Worm (Caenorhabditis elegans) whole organism, young adult: Measurements from ENCODE around the gene C33G3.5.

ENCODE experiments used
- C17E4.6 ChIP-seq: fragments of 200-800 bp; sonication (Bioruptor generic); IDR thresholded peaks from 2 replicates; pipeline ENCODE4 v1.3.6; 2022; ENCODE audit warnings: missing genetic modification reagents, missing genetic modification characterization, missing compliant biosample characterization
- F10E7.11 ChIP-seq: sonication (generic microtip); optimal IDR thresholded peaks from 2 replicates; lab custom pipeline; 2017; ENCODE audit warnings: mild to moderate bottlenecking, missing genetic modification characterization, moderate library complexity, missing compliant biosample characterization
- F22D6.2 ChIP-seq: sonication (generic microtip); optimal IDR thresholded peaks from 2 replicates; lab custom pipeline; 2016; ENCODE audit warnings: mild to moderate bottlenecking, missing genetic modification characterization, missing compliant biosample characterization
- F52B5.7 ChIP-seq: sonication (generic microtip); optimal IDR thresholded peaks from 2 replicates; lab custom pipeline; 2016; ENCODE audit warnings: mild to moderate bottlenecking, missing genetic modification characterization, missing compliant biosample characterization
- T26A5.8 ChIP-seq: sonication (generic microtip); optimal IDR thresholded peaks from 2 replicates; lab custom pipeline; 2016; ENCODE audit warnings: missing genetic modification characterization, missing compliant biosample characterization
- Y67H2A.10 ChIP-seq: fragments of 200-800 bp; sonication (Bioruptor generic); conservative IDR thresholded peaks from 2 replicates; pipeline ENCODE4 v1.3.6; 2022; ENCODE audit warnings: missing genetic modification reagents, missing genetic modification characterization, missing compliant biosample characterization
- aptf-3 ChIP-seq: fragments of 200-800 bp; sonication (Bioruptor generic); IDR thresholded peaks from 2 replicates; pipeline ENCODE4 v1.3.6; 2022; ENCODE audit warnings: missing genetic modification characterization, missing compliant biosample characterization
- athp-1 ChIP-seq: sonication (generic microtip); optimal IDR thresholded peaks from 2 replicates; lab custom pipeline; 2017; ENCODE audit warnings: mild to moderate bottlenecking, missing genetic modification characterization, missing compliant biosample characterization
- attf-5 ChIP-seq: fragments of 200-800 bp; sonication (Bioruptor generic); optimal IDR thresholded peaks from 2 replicates; lab custom pipeline; 2018; ENCODE audit warnings: mild to moderate bottlenecking, missing genetic modification characterization, missing compliant biosample characterization
- cebp-1 ChIP-seq, 2 experiments: fragments of 200-800 bp in 1 of 2; sonication (Bioruptor generic) in 1 of 2; sonication (generic microtip) in 1 of 2; IDR thresholded peaks in 1 of 2; optimal IDR thresholded peaks in 1 of 2; 2 replicates each; pipeline versions ENCODE4 v1.3.6 to Lab custom; 2017 to 2022; ENCODE audit warnings: missing compliant biosample characterization in 2 of 2, missing genetic modification characterization in 2 of 2, mild to moderate bottlenecking in 1 of 2, missing genetic modification reagents in 1 of 2, moderate library complexity in 1 of 2
- ceh-58 ChIP-seq: fragments of 200-800 bp; sonication (Bioruptor generic); IDR thresholded peaks from 2 replicates; pipeline ENCODE4 v1.3.6; 2022; ENCODE audit warnings: missing genetic modification characterization, missing compliant biosample characterization
- ceh-91 ChIP-seq: fragments of 200-800 bp; sonication (Bioruptor generic); IDR thresholded peaks from 2 replicates; pipeline ENCODE4 v1.3.6; 2022; ENCODE audit warnings: missing genetic modification reagents, missing genetic modification characterization, missing compliant biosample characterization
- dox-1 ChIP-seq: fragments of 200-800 bp; sonication (Bioruptor generic); IDR thresholded peaks from 2 replicates; pipeline ENCODE4 v1.3.6; 2022; ENCODE audit warnings: missing genetic modification reagents, missing genetic modification characterization, missing compliant biosample characterization
- dpff-1 ChIP-seq: sonication (generic microtip); optimal IDR thresholded peaks from 2 replicates; lab custom pipeline; 2017; ENCODE audit warnings: mild to moderate bottlenecking, missing genetic modification characterization, missing compliant biosample characterization
- egl-44 ChIP-seq: fragments of 200-800 bp; sonication (Bioruptor generic); IDR thresholded peaks from 2 replicates; pipeline ENCODE4 v1.3.6; 2022; ENCODE audit warnings: missing genetic modification reagents, missing genetic modification characterization, missing compliant biosample characterization
- ets-4 ChIP-seq: fragments of 200-800 bp; sonication (Bioruptor generic); optimal IDR thresholded peaks from 2 replicates; lab custom pipeline; 2018; ENCODE audit warnings: mild to moderate bottlenecking, missing genetic modification characterization, missing compliant biosample characterization
- him-1 ChIP-seq: sonication (generic microtip); optimal IDR thresholded peaks from 2 replicates; lab custom pipeline; 2016; ENCODE audit warnings: missing genotype, missing genetic modification reagents, missing genetic modification characterization, missing compliant biosample characterization
- hlh-26 ChIP-seq: fragments of 200-800 bp; sonication (Bioruptor generic); conservative IDR thresholded peaks from 2 replicates; pipeline ENCODE4 v1.3.6; 2022; ENCODE audit warnings: missing genetic modification reagents, missing genetic modification characterization, missing compliant biosample characterization
- hmg-20 ChIP-seq: fragments of 200-800 bp; sonication (Bioruptor generic); IDR thresholded peaks from 2 replicates; pipeline ENCODE4 v1.3.6; 2022; ENCODE audit warnings: missing genetic modification reagents, missing genetic modification characterization, missing compliant biosample characterization
- let-607 ChIP-seq, 2 experiments: fragments of 200-800 bp in 1 of 2; sonication (Bioruptor generic) in 1 of 2; sonication (generic microtip) in 1 of 2; optimal IDR thresholded peaks; 2 replicates each; lab custom pipeline; 2016 to 2018; ENCODE audit warnings: mild to moderate bottlenecking in 2 of 2, missing compliant biosample characterization in 2 of 2, missing genetic modification characterization in 2 of 2, moderate library complexity in 2 of 2, missing genotype in 1 of 2
- lin-35 ChIP-seq, 3 experiments: fragments of 150-350 bp in 2 of 3; sonication (generic microtip) in 1 of 3; optimal IDR thresholded peaks; 2 replicates each; lab custom pipeline; 2014 to 2018; ENCODE audit warnings: missing biosample characterization in 3 of 3, missing genetic modification characterization in 3 of 3, missing genetic modification reagents in 3 of 3
- madf-3 ChIP-seq: fragments of 200-800 bp; sonication (Bioruptor generic); IDR thresholded peaks from 2 replicates; pipeline ENCODE4 v1.3.6; 2022; ENCODE audit warnings: missing genetic modification reagents, missing genetic modification characterization, missing compliant biosample characterization
- madf-6 ChIP-seq: fragments of 200-800 bp; sonication (Bioruptor generic); IDR thresholded peaks from 2 replicates; pipeline ENCODE4 v1.3.6; 2022; ENCODE audit warnings: missing genetic modification reagents, missing genetic modification characterization, missing compliant biosample characterization
- nhr-120 ChIP-seq: fragments of 200-800 bp; sonication (Bioruptor generic); IDR thresholded peaks from 2 replicates; pipeline ENCODE4 v1.3.6; 2022; ENCODE audit warnings: missing genetic modification characterization, missing compliant biosample characterization
- nhr-90 ChIP-seq: sonication (generic microtip); optimal IDR thresholded peaks from 2 replicates; lab custom pipeline; 2016; ENCODE audit warnings: missing genotype, mild to moderate bottlenecking, missing genetic modification characterization, missing compliant biosample characterization
- pbrm-1 ChIP-seq: fragments of 200-800 bp; sonication (Bioruptor generic); IDR thresholded peaks from 2 replicates; pipeline ENCODE4 v1.3.6; 2022; ENCODE audit warnings: missing genetic modification reagents, missing genetic modification characterization, missing compliant biosample characterization
- pha-4 ChIP-seq: fragments of 150-350 bp; sonication (generic microtip); optimal IDR thresholded peaks from 2 replicates; lab custom pipeline; 2014; ENCODE audit warnings: missing biosample characterization, missing genetic modification reagents, missing genetic modification characterization
- rcor-1 ChIP-seq: fragments of 200-800 bp; sonication (Bioruptor generic); IDR thresholded peaks from 2 replicates; pipeline ENCODE4 v1.3.6; 2022; ENCODE audit warnings: missing genetic modification reagents, missing genetic modification characterization, missing compliant biosample characterization
- rec-8 ChIP-seq, 2 experiments: sonication (generic microtip); optimal IDR thresholded peaks; 2 replicates each; lab custom pipeline; 2016; ENCODE audit warnings: mild to moderate bottlenecking in 2 of 2, missing genetic modification characterization in 2 of 2, missing genetic modification reagents in 2 of 2, missing genotype in 2 of 2, missing biosample characterization in 1 of 2, missing compliant biosample characterization in 1 of 2, moderate library complexity in 1 of 2
- sdz-38 ChIP-seq: sonication (generic microtip); optimal IDR thresholded peaks from 2 replicates; lab custom pipeline; 2016; ENCODE audit warnings: missing genotype, missing genetic modification characterization, missing compliant biosample characterization
- snpc-1.1 ChIP-seq: sonication (generic microtip); optimal IDR thresholded peaks from 2 replicates; lab custom pipeline; 2017; ENCODE audit warnings: missing genetic modification characterization, mild to moderate bottlenecking, missing compliant biosample characterization, antibody characterized with exemption, moderate library complexity, missing genotype, missing genetic modification reagents; ENCODE audit not compliant: insufficient read depth
- snpc-4 ChIP-seq, 5 experiments: fragments of 150-350 bp in 1 of 5; sonication (generic microtip) in 4 of 5; optimal IDR thresholded peaks; 2 replicates each; lab custom pipeline; 2014 to 2018; ENCODE audit warnings: missing genetic modification characterization in 5 of 5, missing biosample characterization in 3 of 5, antibody characterized with exemption in 2 of 5, mild to moderate bottlenecking in 2 of 5, missing compliant biosample characterization in 2 of 5, missing genotype in 2 of 5, moderate library complexity in 2 of 5, missing genetic modification reagents in 1 of 5
- sptf-2 ChIP-seq: fragments of 200-800 bp; sonication (Bioruptor generic); optimal IDR thresholded peaks from 2 replicates; lab custom pipeline; 2018; ENCODE audit warnings: mild to moderate bottlenecking, missing genetic modification characterization, missing compliant biosample characterization
- tlf-1 ChIP-seq: fragments of 200-800 bp; sonication (Bioruptor generic); optimal IDR thresholded peaks from 2 replicates; lab custom pipeline; 2018; ENCODE audit warnings: mild to moderate bottlenecking, missing genetic modification characterization, missing compliant biosample characterization
- xnd-1 ChIP-seq: sonication (generic microtip); optimal IDR thresholded peaks from 2 replicates; lab custom pipeline; 2016; ENCODE audit warnings: missing genotype, missing genetic modification reagents, missing genetic modification characterization, missing compliant biosample characterization
- ztf-18 ChIP-seq: sonication (generic microtip); optimal IDR thresholded peaks from 2 replicates; lab custom pipeline; 2016; ENCODE audit warnings: missing genotype, mild to moderate bottlenecking, missing genetic modification characterization, missing compliant biosample characterization
- ztf-28 ChIP-seq: fragments of 200-800 bp; sonication (Bioruptor generic); IDR thresholded peaks from 2 replicates; pipeline ENCODE4 v1.3.6; 2022; ENCODE audit warnings: missing genetic modification reagents, missing genetic modification characterization, missing compliant biosample characterization

C33G3.5 gene

ce11 chrX:14063830-14064229, 14.6 kb downstream of the C33G3.5 start (continued):
- peak; percentile 72 to 89 for TF ChIP-seq rec-8 (tag; optimal IDR thresholded peaks at IDR 0.05; lab: Kevin White, UChicago)
- TF ChIP-seq ztf-28 (GFP tag; lab: Robert Waterston, UW), result peak; percentile 84
- TF ChIP-seq egl-44 (GFP tag; lab: Robert Waterston, UW), result peak; percentile 96
- peak; percentile 65 for TF ChIP-seq snpc-1.1 (tag; lab: Kevin White, UChicago)
- no peak for TF ChIP-seq ceh-91
- peak; percentile 25 for TF ChIP-seq sptf-2 (GFP tag; lab: Kevin White, UChicago)
- peak; percentile 95 for TF ChIP-seq aptf-3 (GFP tag; lab: Robert Waterston, UW)
- TF ChIP-seq let-607 (tag; optimal IDR thresholded peaks at IDR 0.05; lab: Kevin White, UChicago), result peak; percentile 70 to 83
- peak; percentile 86 for TF ChIP-seq him-1
- TF ChIP-seq sdz-38, result no peak
- peak; percentile 87 for TF ChIP-seq T26A5.8
- peak; percentile 83 for TF ChIP-seq ztf-18 (tag; lab: Kevin White, UChicago)
- TF ChIP-seq nhr-90 (tag; lab: Kevin White, UChicago), result peak; percentile 92
- peak; percentile 61 for TF ChIP-seq F22D6.2
- peak in 1 of 3 experiments; percentile 90 for TF ChIP-seq lin-35 (GFP tag; optimal IDR thresholded peaks at IDR 0.05; lab: Kevin White, UChicago)
- peak; percentile 95 for TF ChIP-seq F52B5.7 (tag; lab: Kevin White, UChicago)
- no peak for TF ChIP-seq xnd-1 (tag; lab: Kevin White, UChicago)
- TF ChIP-seq hlh-26 (GFP tag; lab: Robert Waterston, UW), result 0 out of 2 replicates have a peak, but pooled peaks have one; percentile 49
- peak; percentile 84 for TF ChIP-seq attf-5 (GFP tag; lab: Kevin White, UChicago)
- no peak for TF ChIP-seq nhr-120 (GFP tag; lab: Robert Waterston, UW)
- peak; percentile 80 for TF ChIP-seq hmg-20 (GFP tag; lab: Robert Waterston, UW)
- peak; percentile 77 for TF ChIP-seq cebp-1 (GFP tag; IDR thresholded peaks at IDR 0.05; lab: Robert Waterston, UW)
- TF ChIP-seq cebp-1 (tag; optimal IDR thresholded peaks at IDR 0.05; lab: Kevin White, UChicago), result peak; percentile 90
- peak; percentile 78; the same call in 1 of the 2 replicates for TF ChIP-seq madf-3 (GFP tag; lab: Robert Waterston, UW)
- peak; percentile 92 for TF ChIP-seq athp-1
- TF ChIP-seq dpff-1 (tag; lab: Kevin White, UChicago), result no peak
- peak; percentile 48 for TF ChIP-seq Y67H2A.10
- peak; percentile 94 for TF ChIP-seq pbrm-1 (GFP tag; lab: Robert Waterston, UW)
- no peak for TF ChIP-seq tlf-1
- peak; percentile 75 for TF ChIP-seq F10E7.11 (tag; lab: Kevin White, UChicago)
- peak; percentile 94; the same call in 1 of the 2 replicates for TF ChIP-seq ceh-58 (GFP tag; lab: Robert Waterston, UW)

- TF ChIP-seq madf-6, result no peak
- TF ChIP-seq ets-4 (GFP tag; lab: Kevin White, UChicago), result no peak
- TF ChIP-seq pha-4 (tag; lab: Kevin White, UChicago), result no peak
- TF ChIP-seq rcor-1, result no peak
- TF ChIP-seq snpc-4 (GFP tag; optimal IDR thresholded peaks at IDR 0.05; lab: Kevin White, UChicago), result no peak
- peak in 2 of 4 experiments; percentile 58 to 64 for TF ChIP-seq snpc-4 (tag; optimal IDR thresholded peaks at IDR 0.05; lab: Kevin White, UChicago)
- TF ChIP-seq C17E4.6 (GFP tag; lab: Robert Waterston, UW), result no peak
- no peak for TF ChIP-seq dpff-1 (tag; lab: Kevin White, UChicago)
- no peak for TF ChIP-seq dox-1 (GFP tag; lab: Robert Waterston, UW)
- TF ChIP-seq, all 124 proteins: peak for 1
These were observed 15.7 kb downstream of the C33G3.5 start for ce11 chrX:14062771-14063170.
